Worm (Caenorhabditis elegans) whole organism, L2 larva: ENCODE data around the gene zig-11.

Experiments
- ama-1 ChIP-seq: fragments of 150-350 bp; optimal IDR thresholded peaks from 2 replicates; lab custom pipeline; 2018; ENCODE audit warnings: inconsistent platforms
- mab-5 ChIP-seq: fragments of 150-350 bp; optimal IDR thresholded peaks from 2 replicates; lab custom pipeline; 2014; ENCODE audit warnings: missing biosample characterization, missing genetic modification characterization
- nhr-237 ChIP-seq: fragments of 150-350 bp; optimal IDR thresholded peaks from 2 replicates; lab custom pipeline; 2014; ENCODE audit warnings: missing biosample characterization, missing genetic modification characterization
- snpc-4 ChIP-seq: fragments of 150-350 bp; optimal IDR thresholded peaks from 2 replicates; lab custom pipeline; 2014; ENCODE audit warnings: missing biosample characterization, missing genetic modification characterization
- unc-39 ChIP-seq: fragments of 150-350 bp; optimal IDR thresholded peaks from 2 replicates; lab custom pipeline; 2014; ENCODE audit warnings: missing biosample characterization, missing genetic modification characterization

DNA sequence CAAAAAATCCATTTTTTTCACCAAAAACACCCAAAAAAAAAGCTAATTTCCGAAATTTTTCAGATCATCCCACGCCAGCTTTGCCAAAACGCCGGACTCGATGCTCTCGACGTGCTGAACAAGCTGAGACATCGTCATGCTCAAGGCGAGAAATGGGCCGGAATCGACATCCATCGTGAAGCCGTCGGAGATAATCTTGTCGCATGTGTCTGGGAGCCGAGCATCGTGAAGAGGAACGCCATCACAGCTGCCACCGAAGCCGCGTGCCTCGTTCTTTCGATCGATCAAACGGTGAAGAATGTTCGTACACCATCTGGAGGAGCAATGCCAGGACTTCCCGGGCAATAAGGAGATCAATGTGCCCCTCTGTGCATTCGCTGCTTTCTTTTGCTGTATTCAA, 17.9 kb downstream of the zig-11 start:
- TF ChIP-seq nhr-237 (tag; lab: Kevin White, UChicago) (no peak), mab-5 (tag; lab: Kevin White, UChicago) (no peak), unc-39 (no peak), ama-1 (lab: Kevin White, UChicago) (no peak), snpc-4 (tag; lab: Kevin White, UChicago) (no peak)
